Fruit fly (Drosophila melanogaster): ENCODE measurements around the gene CycT.

The CycT gene

DNA sequence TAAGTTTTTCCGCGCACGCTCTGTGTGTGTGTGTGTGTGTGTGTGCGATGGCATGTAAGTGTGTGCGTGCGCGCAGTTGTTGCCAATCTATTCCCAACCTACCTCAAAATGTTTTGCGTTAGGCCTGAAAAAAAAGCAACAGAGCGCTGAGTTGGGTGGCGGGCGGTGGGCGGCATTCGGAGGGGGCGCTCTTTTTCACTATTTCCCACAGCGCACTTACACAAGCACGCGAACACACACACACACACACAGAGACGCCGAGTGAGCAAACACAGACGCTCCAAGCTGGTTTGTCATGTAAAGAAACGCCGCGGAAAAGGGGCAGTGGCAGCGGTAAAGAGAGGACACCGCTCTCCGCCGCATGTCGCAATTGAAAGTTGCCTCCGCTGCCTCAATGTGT lies 14.5 kb upstream of the CycT start (continued):
- peak; percentile 36; the same call in 1 of the 2 replicates for TF ChIP-seq Gug (GFP tag; IDR thresholded peaks at IDR 0.05)
- TF ChIP-seq CG6163 (GFP tag; IDR thresholded peaks at IDR 0.05), result peak; percentile 54; the same call in 1 of the 3 replicates
- no peak for TF ChIP-seq CG1621 (tag; optimal IDR thresholded peaks at IDR 0.05)
- TF ChIP-seq CG3919 (GFP tag; optimal IDR thresholded peaks at IDR 0.05), result no peak
- TF ChIP-seq CG3032 (tag; optimal IDR thresholded peaks at IDR 0.05), result no peak
- TF ChIP-seq CG6792 (GFP tag; optimal IDR thresholded peaks at IDR 0.05), result no peak
- peak; percentile 35; the same call in 1 of the 2 replicates for TF ChIP-seq CG15336 (GFP tag; IDR thresholded peaks at IDR 0.05)

DNA sequence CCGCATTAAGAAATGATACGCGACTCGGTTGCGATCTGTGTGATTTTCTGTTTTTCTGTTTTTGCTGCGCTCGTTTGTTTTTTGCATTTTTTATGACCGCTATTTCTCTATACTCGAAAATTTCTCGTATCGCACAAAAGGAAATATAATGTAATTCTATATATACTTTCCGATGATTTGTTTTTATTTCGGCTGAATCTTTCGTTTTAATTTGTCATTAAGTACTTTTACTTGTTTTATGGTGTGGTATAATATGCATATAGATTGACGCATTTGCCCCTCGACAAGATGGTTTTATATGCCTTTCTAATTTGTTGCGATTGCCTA lies 12.9 kb upstream of the CycT start:
- TF ChIP-seq Lpt (GFP tag; optimal IDR thresholded peaks at IDR 0.05) (no peak), svp (GFP tag) (peak; percentile 61), vri (GFP tag; optimal IDR thresholded peaks at IDR 0.05) (peak; percentile 7), ss (GFP tag; optimal IDR thresholded peaks at IDR 0.05) (no peak)

dm6 chr3L:17569737-17570546 lies 12.4 kb upstream of the CycT start:
- no peak for TF ChIP-seq Sox15 (GFP tag; optimal IDR thresholded peaks at IDR 0.05)
- TF ChIP-seq Eip78C (GFP tag), result peak; percentile 60
- TF ChIP-seq eg (GFP tag; IDR thresholded peaks at IDR 0.05), result 0 out of 3 replicates have a peak, but pooled peaks have one; percentile 16
- TF ChIP-seq Sox14 (GFP tag; optimal IDR thresholded peaks at IDR 0.05), result peak; percentile 54
- TF ChIP-seq dsx (GFP tag; optimal IDR thresholded peaks at IDR 0.05; ENCODE audit: poor library complexity, severe bottlenecking), result peak; percentile 54
- TF ChIP-seq CG6792 (GFP tag; optimal IDR thresholded peaks at IDR 0.05), result peak; percentile 20
- TF ChIP-seq Eip93F (GFP tag; optimal IDR thresholded peaks at IDR 0.05), result peak; percentile 46
- peak; percentile 81 for TF ChIP-seq Blimp-1 (GFP tag; optimal IDR thresholded peaks at IDR 0.05)
- TF ChIP-seq CG10669 (GFP tag; optimal IDR thresholded peaks at IDR 0.05), result no peak
- TF ChIP-seq Met (GFP tag; optimal IDR thresholded peaks at IDR 0.05), result peak; percentile 21
- no peak for TF ChIP-seq Hr38 (GFP tag; optimal IDR thresholded peaks at IDR 0.05)
- no peak for TF ChIP-seq salr (GFP tag; optimal IDR thresholded peaks at IDR 0.05)
- 0 out of 3 replicates have a peak, but pooled peaks have one; percentile 13 for TF ChIP-seq CG6163 (GFP tag; IDR thresholded peaks at IDR 0.05)
- TF ChIP-seq Sox102F (GFP tag; optimal IDR thresholded peaks at IDR 0.05), result peak; percentile 23
- TF ChIP-seq ss (GFP tag; optimal IDR thresholded peaks at IDR 0.05), result peak; percentile 13 to 38
- TF ChIP-seq Lpt (GFP tag; optimal IDR thresholded peaks at IDR 0.05), result peak; percentile 13
- TF ChIP-seq Eip75B (GFP tag; optimal IDR thresholded peaks at IDR 0.05), result peak; percentile 60
- peak; percentile 13 for TF ChIP-seq CG1621 (tag; optimal IDR thresholded peaks at IDR 0.05)
- no peak for TF ChIP-seq acj6 (GFP tag; optimal IDR thresholded peaks at IDR 0.05)
- peak; percentile 37 for TF ChIP-seq esn (GFP tag; optimal IDR thresholded peaks at IDR 0.05)
- no peak for TF ChIP-seq Ets21C (GFP tag; optimal IDR thresholded peaks at IDR 0.05)
- TF ChIP-seq CG3032 (tag; optimal IDR thresholded peaks at IDR 0.05), result no peak
- no peak for TF ChIP-seq spab (GFP tag; optimal IDR thresholded peaks at IDR 0.05)
- TF ChIP-seq CG10631 (GFP tag; optimal IDR thresholded peaks at IDR 0.05), result no peak
- peak; percentile 83 for TF ChIP-seq svp (GFP tag)
- peak; percentile 64 for TF ChIP-seq vri (GFP tag; optimal IDR thresholded peaks at IDR 0.05)
- no peak for TF ChIP-seq CG11294 (GFP tag; IDR thresholded peaks at IDR 0.05)
- peak; percentile 43 for TF ChIP-seq Smox (GFP tag; optimal IDR thresholded peaks at IDR 0.05)
- TF ChIP-seq achi (GFP tag; optimal IDR thresholded peaks at IDR 0.05), result peak; percentile 12
- peak; percentile 32 for TF ChIP-seq CG6854 (GFP tag; optimal IDR thresholded peaks at IDR 0.05)
- peak; percentile 39 for TF ChIP-seq Hr39 (GFP tag; optimal IDR thresholded peaks at IDR 0.05)
- peak; percentile 4 for TF ChIP-seq topi (GFP tag; optimal IDR thresholded peaks at IDR 0.05)
- TF ChIP-seq net (GFP tag; optimal IDR thresholded peaks at IDR 0.05), result no peak
